Worm (Caenorhabditis elegans) whole organism, early embryonic: ENCODE data around the gene slmp-1.

Experiments
- B0310.2 ChIP-seq: sonication (generic microtip); optimal IDR thresholded peaks from 2 replicates; lab custom pipeline; 2016; ENCODE audit warnings: mild to moderate bottlenecking, missing genetic modification characterization, missing compliant biosample characterization
- F13C5.2 ChIP-seq: sonication (generic microtip); optimal IDR thresholded peaks from 2 replicates; lab custom pipeline; 2017; ENCODE audit warnings: mild to moderate bottlenecking, missing genetic modification characterization, inconsistent platforms, missing compliant biosample characterization
- aly-1 ChIP-seq: sonication (generic microtip); optimal IDR thresholded peaks from 2 replicates; lab custom pipeline; 2016; ENCODE audit warnings: missing genetic modification characterization, missing compliant biosample characterization
- ama-1 ChIP-seq: fragments of 150-350 bp; optimal IDR thresholded peaks from 2 replicates; lab custom pipeline; 2014
- ceh-13 ChIP-seq: fragments of 200-800 bp; sonication (Bioruptor generic); optimal IDR thresholded peaks from 2 replicates; lab custom pipeline; 2018; ENCODE audit warnings: mild to moderate bottlenecking, missing genetic modification characterization, missing compliant biosample characterization
- ceh-36 ChIP-seq: sonication (generic microtip); optimal IDR thresholded peaks from 2 replicates; lab custom pipeline; 2016; ENCODE audit warnings: missing genetic modification characterization, inconsistent platforms, missing compliant biosample characterization
- ets-7 ChIP-seq: sonication (generic microtip); optimal IDR thresholded peaks from 2 replicates; lab custom pipeline; 2016; ENCODE audit warnings: missing genotype, missing genetic modification characterization, missing compliant biosample characterization
- flt-1 ChIP-seq: fragments of 200-800 bp; sonication (Bioruptor generic); IDR thresholded peaks from 2 replicates; pipeline ENCODE4 v1.3.6; 2022; ENCODE audit warnings: missing genetic modification characterization, missing compliant biosample characterization
- hmbx-1 ChIP-seq: sonication (generic microtip); optimal IDR thresholded peaks from 2 replicates; lab custom pipeline; 2016; ENCODE audit warnings: mild to moderate bottlenecking, missing genetic modification characterization, missing compliant biosample characterization
- hmg-4 ChIP-seq: fragments of 200-800 bp; sonication (Bioruptor generic); optimal IDR thresholded peaks from 2 replicates; lab custom pipeline; 2018; ENCODE audit warnings: mild to moderate bottlenecking, missing genetic modification characterization, missing compliant biosample characterization
- hnd-1 ChIP-seq: sonication (generic microtip); optimal IDR thresholded peaks from 2 replicates; lab custom pipeline; 2016; ENCODE audit warnings: missing genetic modification characterization, missing compliant biosample characterization
- pes-1 ChIP-seq: fragments of 200-800 bp; sonication (Bioruptor generic); IDR thresholded peaks from 2 replicates; pipeline ENCODE4 v1.3.6; 2022; ENCODE audit warnings: missing genetic modification reagents, missing genetic modification characterization, missing compliant biosample characterization
- scrt-1 ChIP-seq: fragments of 200-800 bp; sonication (Bioruptor generic); IDR thresholded peaks from 2 replicates; pipeline ENCODE4 v1.3.6; 2022; ENCODE audit warnings: missing genetic modification characterization, missing compliant biosample characterization
- sea-1 ChIP-seq: fragments of 200-800 bp; sonication (Bioruptor generic); conservative IDR thresholded peaks from 2 replicates; pipeline ENCODE4 v1.3.6; 2022; ENCODE audit warnings: missing genetic modification characterization, missing compliant biosample characterization
- tbx-11 ChIP-seq: fragments of 200-800 bp; sonication (Bioruptor generic); IDR thresholded peaks from 2 replicates; pipeline ENCODE4 v1.3.6; 2022; ENCODE audit warnings: missing genetic modification characterization, missing compliant biosample characterization
- tbx-37 ChIP-seq: fragments of 200-800 bp; sonication (Bioruptor generic); conservative IDR thresholded peaks from 2 replicates; pipeline ENCODE4 v1.3.6; 2022; ENCODE audit warnings: missing genetic modification reagents, missing genetic modification characterization, missing compliant biosample characterization
- tra-4 ChIP-seq: sonication (generic microtip); optimal IDR thresholded peaks from 2 replicates; lab custom pipeline; 2017; ENCODE audit warnings: missing genetic modification characterization, missing compliant biosample characterization

The slmp-1 gene

DNA sequence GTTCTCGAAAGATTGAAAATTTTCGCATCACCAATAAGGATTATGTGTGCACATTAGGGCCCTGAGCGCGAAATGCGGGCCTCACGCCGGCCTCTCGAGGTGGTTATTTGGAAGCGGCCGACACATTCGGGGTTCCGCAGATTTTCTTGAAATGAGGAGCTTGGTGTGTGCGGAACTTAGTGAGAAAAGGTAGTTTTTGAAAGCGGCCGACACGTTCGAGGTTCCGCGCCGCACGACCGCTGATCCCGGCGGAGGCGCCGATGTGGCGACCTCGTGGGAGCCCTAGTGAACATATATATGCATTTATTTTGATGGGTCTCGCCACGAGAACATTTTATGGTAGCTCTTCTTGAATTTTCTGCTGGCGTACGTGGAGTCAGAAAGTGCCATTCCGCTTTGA, 53.3 kb downstream of the slmp-1 start:
- TF ChIP-seq hmbx-1 (tag; lab: Kevin White, UChicago) (no peak), aly-1 (tag; lab: Kevin White, UChicago) (no peak), flt-1 (no peak), ceh-13 (GFP tag; lab: Kevin White, UChicago) (no peak), sea-1 (GFP tag; lab: Robert Waterston, UW) (no peak), scrt-1 (no peak), ama-1 (no peak), pes-1 (GFP tag; lab: Robert Waterston, UW) (no peak), hmg-4 (GFP tag; lab: Kevin White, UChicago) (no peak), hnd-1 (tag; lab: Kevin White, UChicago) (no peak), B0310.2 (tag; lab: Kevin White, UChicago) (no peak), ets-7 (tag; lab: Kevin White, UChicago) (no peak), tra-4 (tag; lab: Kevin White, UChicago) (no peak), ceh-36 (tag; lab: Kevin White, UChicago) (no peak)

DNA sequence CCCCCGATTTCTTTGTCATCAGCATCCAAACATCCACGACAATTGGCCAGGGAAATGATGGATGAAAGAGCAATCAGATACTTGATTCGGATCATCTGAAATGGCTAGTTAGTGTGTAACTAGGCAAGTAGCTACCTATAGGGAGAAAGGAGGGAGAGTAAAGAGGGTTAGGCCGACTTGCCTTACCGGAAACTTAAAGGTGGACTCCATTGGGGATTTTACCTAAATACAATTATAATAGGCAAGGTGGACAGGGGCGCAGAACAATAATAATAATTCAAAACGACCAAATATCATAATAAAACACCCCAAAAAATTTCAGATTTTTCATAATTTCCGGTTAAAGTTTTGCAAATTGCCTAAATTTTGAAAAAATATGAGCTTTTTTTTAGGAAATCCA, 54.0 kb downstream of the slmp-1 start, which contains the start of gene clec-173:
clec-173 (minus strand) TSS at position 101 of the 400 bp plus-strand sequence.
- TF ChIP-seq tra-4 (tag; lab: Kevin White, UChicago) (no peak), tbx-11 (GFP tag; lab: Robert Waterston, UW) (no peak), hmbx-1 (tag; lab: Kevin White, UChicago) (no peak), tbx-37 (GFP tag; lab: Robert Waterston, UW) (no peak), pes-1 (GFP tag; lab: Robert Waterston, UW) (no peak), hnd-1 (tag; lab: Kevin White, UChicago) (no peak), ama-1 (no peak), ceh-13 (GFP tag; lab: Kevin White, UChicago) (no peak), ets-7 (tag; lab: Kevin White, UChicago) (no peak), ceh-36 (tag; lab: Kevin White, UChicago) (no peak), scrt-1 (no peak), sea-1 (GFP tag; lab: Robert Waterston, UW) (no peak), hmg-4 (GFP tag; lab: Kevin White, UChicago) (no peak), F13C5.2 (tag; lab: Kevin White, UChicago) (no peak), aly-1 (tag; lab: Kevin White, UChicago) (no peak)
